Worm (Caenorhabditis elegans): ENCODE data around the gene fut-6.

DNA sequence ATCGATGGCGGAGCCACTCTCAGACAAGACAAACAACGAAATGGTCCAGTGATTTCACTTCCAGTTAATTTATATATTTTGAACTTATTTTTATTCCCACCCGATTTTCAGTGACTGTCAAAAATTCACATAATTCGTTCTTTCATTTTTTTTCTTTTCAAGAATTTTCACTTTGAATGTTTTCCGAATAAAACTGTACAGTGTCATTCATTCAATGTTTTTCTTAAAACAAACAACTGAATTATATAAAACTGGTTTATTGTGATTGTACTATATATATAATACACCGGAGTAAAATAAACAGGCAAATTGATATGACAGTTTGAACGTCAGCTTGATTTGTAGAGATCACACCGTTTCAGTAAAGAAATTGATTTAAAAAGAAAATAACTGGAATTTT is 47.3 kb upstream of the fut-6 start:
- TF ChIP-seq cog-1 (tag; optimal IDR thresholded peaks at IDR 0.05) = no peak
- no peak for TF ChIP-seq tab-1 (GFP tag; IDR thresholded peaks at IDR 0.05)
- TF ChIP-seq med-1 (GFP tag; optimal IDR thresholded peaks at IDR 0.05; ENCODE audit: insufficient read depth) = no peak
- no peak for TF ChIP-seq T22C8.4 (GFP tag; IDR thresholded peaks at IDR 0.05)
- no peak for TF ChIP-seq flt-1 (GFP tag; IDR thresholded peaks at IDR 0.05)
- TF ChIP-seq ztf-23 (GFP tag; IDR thresholded peaks at IDR 0.05) = no peak
- no peak for TF ChIP-seq klf-2 (GFP tag; conservative IDR thresholded peaks at IDR 0.05)
- TF ChIP-seq ztf-29 (GFP tag; IDR thresholded peaks at IDR 0.05) = no peak
- TF ChIP-seq ref-1 (GFP tag; conservative IDR thresholded peaks at IDR 0.05) = no peak
